Fruit fly (Drosophila melanogaster): Measurements from ENCODE around the gene Sxl.
A peak's percentile ranks its signal among the peaks of the same experiment; 100 is the strongest.

Sxl gene

dm6 chrX:7065835-7066234, 32.0 kb downstream of the Sxl start, which contains the start of gene CG12541 (continued):
- no peak for TF ChIP-seq CG6254 (GFP tag; optimal IDR thresholded peaks at IDR 0.05)
- TF ChIP-seq ara (GFP tag; IDR thresholded peaks at IDR 0.05) = no peak
- no peak for TF ChIP-seq rib (GFP tag; IDR thresholded peaks at IDR 0.05)
- no peak for TF ChIP-seq ham (GFP tag; IDR thresholded peaks at IDR 0.05)
- no peak for TF ChIP-seq HmgD (GFP tag; optimal IDR thresholded peaks at IDR 0.05)
- TF ChIP-seq Sox100B (GFP tag; optimal IDR thresholded peaks at IDR 0.05) = no peak
- TF ChIP-seq CG17612 (GFP tag; IDR thresholded peaks at IDR 0.05) = no peak
- no peak for TF ChIP-seq CG9609 (GFP tag; optimal IDR thresholded peaks at IDR 0.05)
- TF ChIP-seq CG6765 (GFP tag; optimal IDR thresholded peaks at IDR 0.05) = no peak
- TF ChIP-seq ranshi (GFP tag; IDR thresholded peaks at IDR 0.05) = no peak
- TF ChIP-seq unc-4 (GFP tag; IDR thresholded peaks at IDR 0.05; ENCODE audit: partially characterized antibody) = 0 out of 2 replicates have a peak, but pooled peaks have one; percentile 14
- no peak for TF ChIP-seq CG18476 (GFP tag; optimal IDR thresholded peaks at IDR 0.05)
- TF ChIP-seq Fer1 (GFP tag; optimal IDR thresholded peaks at IDR 0.05) = no peak
- TF ChIP-seq Hmx (GFP tag; optimal IDR thresholded peaks at IDR 0.05) = no peak
- TF ChIP-seq zf30C (GFP tag; optimal IDR thresholded peaks at IDR 0.05) = no peak
- TF ChIP-seq tin (GFP tag; optimal IDR thresholded peaks at IDR 0.05) = no peak
- TF ChIP-seq C15 (GFP tag; IDR thresholded peaks at IDR 0.05) = 0 out of 3 replicates have a peak, but pooled peaks have one; percentile 19
- TF ChIP-seq CrebB (tag; optimal IDR thresholded peaks at IDR 0.05) = no peak
- TF ChIP-seq kni (GFP tag; optimal IDR thresholded peaks at IDR 0.05) = no peak
- TF ChIP-seq CG3065 (GFP tag; optimal IDR thresholded peaks at IDR 0.05) = no peak
- no peak for TF ChIP-seq Pdp1 (GFP tag; optimal IDR thresholded peaks at IDR 0.05)
- peak; percentile 38; the same call in 1 of the 2 replicates for TF ChIP-seq E2f1 (GFP tag; IDR thresholded peaks at IDR 0.05)
- no peak for TF ChIP-seq CG13123 (GFP tag; optimal IDR thresholded peaks at IDR 0.05)

- TF ChIP-seq CG2199 (GFP tag; IDR thresholded peaks at IDR 0.05) (no peak), cwo (GFP tag; optimal IDR thresholded peaks at IDR 0.05) (no peak), gem (tag; optimal IDR thresholded peaks at IDR 0.05) (peak; percentile 18), CG2120 (GFP tag; optimal IDR thresholded peaks at IDR 0.05) (peak; percentile 4), lmd (GFP tag; IDR thresholded peaks at IDR 0.05) (peak; percentile 32; the same call in 1 of the 2 replicates), CG1603 (tag; optimal IDR thresholded peaks at IDR 0.05) (peak; percentile 18), Dfd (GFP tag; optimal IDR thresholded peaks at IDR 0.05) (no peak), CG11504 (tag; optimal IDR thresholded peaks at IDR 0.05) (peak; percentile 15), lab (GFP tag; optimal IDR thresholded peaks at IDR 0.05) (peak; percentile 26), CG2678 (tag; optimal IDR thresholded peaks at IDR 0.05) (peak; percentile 8), Atf-2 (GFP tag; optimal IDR thresholded peaks at IDR 0.05) (no peak), Hand (GFP tag; optimal IDR thresholded peaks at IDR 0.05) (peak; percentile 3), CG10654 (GFP tag; optimal IDR thresholded peaks at IDR 0.05) (no peak), Ets65A (GFP tag) (peak; percentile 80), dmrt99B (tag; optimal IDR thresholded peaks at IDR 0.05) (peak; percentile 16), CG18599 (GFP tag; optimal IDR thresholded peaks at IDR 0.05) (peak; percentile 18), dysf (GFP tag; IDR thresholded peaks at IDR 0.05) (no peak), row (GFP tag; IDR thresholded peaks at IDR 0.05) (peak; percentile 26; the same call in 1 of the 3 replicates), toy (GFP tag; IDR thresholded peaks at IDR 0.05) (no peak), CG8290 (GFP tag; optimal IDR thresholded peaks at IDR 0.05) (no peak), CG8290 (tag; optimal IDR thresholded peaks at IDR 0.05) (peak in 1 of 2 experiments; percentile 32), CTCF (GFP tag; optimal IDR thresholded peaks at IDR 0.05) (no peak), CG17568 (GFP tag; optimal IDR thresholded peaks at IDR 0.05) (no peak), Nf-YB (GFP tag; optimal IDR thresholded peaks at IDR 0.05) (no peak), cato (GFP tag; optimal IDR thresholded peaks at IDR 0.05; ENCODE audit: borderline replicate concordance) (no peak), Ptx1 (GFP tag; IDR thresholded peaks at IDR 0.05) (0 out of 2 replicates have a peak, but pooled peaks have one; percentile 7), nerfin-1 (tag; optimal IDR thresholded peaks at IDR 0.05) (no peak), CG11723 (GFP tag; optimal IDR thresholded peaks at IDR 0.05) (no peak), Med (GFP tag) (peak; percentile 67), ap (GFP tag; IDR thresholded peaks at IDR 0.05) (no peak)
Measured at dm6 chrX:7063563-7063962, 34.3 kb downstream of the Sxl start.
